Worm (Caenorhabditis elegans) whole organism, mixed stage, embryonic: ENCODE data around the gene ugt-2.

ENCODE experiments used
- elt-1 ChIP-seq: sonication (generic microtip); optimal IDR thresholded peaks from 2 replicates; lab custom pipeline; 2017; ENCODE audit warnings: missing genetic modification characterization, mild to moderate bottlenecking, missing compliant biosample characterization, antibody characterized with exemption, moderate library complexity, borderline replicate concordance; ENCODE audit not compliant: insufficient read depth
- lsy-2 ChIP-seq: fragments of 150-350 bp; optimal IDR thresholded peaks from 2 replicates; lab custom pipeline; 2014; ENCODE audit warnings: missing biosample characterization, missing genetic modification characterization
- nhr-12 ChIP-seq: fragments of 150-350 bp; optimal IDR thresholded peaks from 2 replicates; lab custom pipeline; 2014; ENCODE audit warnings: missing biosample characterization, missing genetic modification characterization
- sptf-1 ChIP-seq: sonication (generic microtip); optimal IDR thresholded peaks from 2 replicates; lab custom pipeline; 2017; ENCODE audit warnings: mild to moderate bottlenecking, missing genetic modification characterization, moderate library complexity, missing compliant biosample characterization
- ztf-11 ChIP-seq: fragments of 150-350 bp; optimal IDR thresholded peaks from 2 replicates; lab custom pipeline; 2014; ENCODE audit warnings: missing biosample characterization, missing genetic modification characterization

- no peak for TF ChIP-seq sptf-1
- TF ChIP-seq elt-1 (tag; lab: Kevin White, UChicago) = no peak
- no peak for TF ChIP-seq ztf-11 (tag; lab: Kevin White, UChicago)
- peak; percentile 68 for TF ChIP-seq lsy-2 (tag; lab: Kevin White, UChicago)
- no peak for TF ChIP-seq nhr-12
Observed at ce11 chrV:10361830-10362397, 36.7 kb upstream of the ugt-2 start, which contains the start of gene cash-1.
